Fruit fly (Drosophila melanogaster) whole organism, embryonic: Measurements from ENCODE around the gene SREBP.
A peak's percentile ranks its signal among the peaks of the same experiment; 100 is the strongest.

Experiments used
- Antp ChIP-seq: fragments of 200-800 bp; sonication (Bioruptor generic); optimal IDR thresholded peaks from 3 replicates; lab custom pipeline; 2016; ENCODE audit warnings: missing biosample characterization, missing genetic modification characterization
- B-H2 ChIP-seq: fragments of 200-800 bp; sonication (Bioruptor generic); optimal IDR thresholded peaks from 2 replicates; lab custom pipeline; 2018; ENCODE audit warnings: missing biosample characterization, mild to moderate bottlenecking, missing genetic modification characterization
- CG10147 ChIP-seq: fragments of 200-800 bp; sonication (Bioruptor generic); optimal IDR thresholded peaks from 2 replicates; lab custom pipeline; 2019; ENCODE audit warnings: missing biosample characterization, mild to moderate bottlenecking, missing genetic modification characterization, moderate library complexity
- CG10543 ChIP-seq: fragments of 200-800 bp; sonication (Bioruptor generic); optimal IDR thresholded peaks from 3 replicates; lab custom pipeline; 2017; ENCODE audit warnings: missing biosample characterization, mild to moderate bottlenecking, missing genetic modification characterization, moderate library complexity
- CG10565 ChIP-seq: fragments of 200-800 bp; sonication (Bioruptor generic); optimal IDR thresholded peaks from 3 replicates; lab custom pipeline; 2016; ENCODE audit warnings: missing biosample characterization, mild to moderate bottlenecking, missing genetic modification characterization
- CG12769 ChIP-seq: fragments of 200-800 bp; sonication (Bioruptor generic); optimal IDR thresholded peaks from 2 replicates; lab custom pipeline; 2019; ENCODE audit warnings: missing biosample characterization, mild to moderate bottlenecking, missing genetic modification characterization, moderate library complexity
- CG13894 ChIP-seq: fragments of 200-800 bp; sonication (Bioruptor generic); optimal IDR thresholded peaks from 3 replicates; lab custom pipeline; 2018; ENCODE audit warnings: missing biosample characterization, mild to moderate bottlenecking, missing genetic modification characterization, moderate library complexity
- CG14965 ChIP-seq: fragments of 200-800 bp; sonication (Bioruptor generic); optimal IDR thresholded peaks from 2 replicates; lab custom pipeline; 2016; ENCODE audit warnings: missing biosample characterization, missing genetic modification characterization, borderline replicate concordance
- CG15479 ChIP-seq: fragments of 200-800 bp; sonication (Bioruptor generic); optimal IDR thresholded peaks from 3 replicates; lab custom pipeline; 2019; ENCODE audit warnings: missing biosample characterization, mild to moderate bottlenecking, missing genetic modification characterization, moderate library complexity
- CG16815 ChIP-seq: fragments of 200-800 bp; sonication (Bioruptor generic); optimal IDR thresholded peaks from 3 replicates; lab custom pipeline; 2017; ENCODE audit warnings: missing biosample characterization, mild to moderate bottlenecking, missing genetic modification characterization
- CG31224 ChIP-seq: fragments of 200-800 bp; sonication (Bioruptor generic); IDR thresholded peaks from 2 replicates; pipeline ENCODE4 v1.3.6; 2022; ENCODE audit warnings: missing biosample characterization, missing genetic modification characterization
- CG32532 ChIP-seq: fragments of 200-800 bp; sonication (Bioruptor generic); IDR thresholded peaks from 2 replicates; pipeline ENCODE4 v1.3.6; 2022; ENCODE audit warnings: missing biosample characterization, missing genetic modification characterization
- CG3281 ChIP-seq: fragments of 200-800 bp; sonication (Bioruptor generic); optimal IDR thresholded peaks from 3 replicates; lab custom pipeline; 2017; ENCODE audit warnings: missing biosample characterization, mild to moderate bottlenecking, missing genetic modification characterization
- CG34376 ChIP-seq: fragments of 200-800 bp; sonication (Bioruptor generic); optimal IDR thresholded peaks from 2 replicates; lab custom pipeline; 2018; ENCODE audit warnings: missing biosample characterization, mild to moderate bottlenecking, missing genetic modification characterization
- CG3847 ChIP-seq: fragments of 200-800 bp; sonication (Bioruptor generic); IDR thresholded peaks from 2 replicates; pipeline ENCODE4 v1.3.6; 2022; ENCODE audit warnings: missing biosample characterization, missing genetic modification characterization
- CG4820 ChIP-seq: fragments of 200-800 bp; sonication (Bioruptor generic); optimal IDR thresholded peaks from 3 replicates; lab custom pipeline; 2016; ENCODE audit warnings: missing biosample characterization, missing genetic modification characterization
- CG8281 ChIP-seq: fragments of 200-800 bp; sonication (Bioruptor generic); optimal IDR thresholded peaks from 2 replicates; lab custom pipeline; 2018; ENCODE audit warnings: missing biosample characterization, mild to moderate bottlenecking, missing genetic modification characterization, moderate library complexity
- CG8290 ChIP-seq, 3 experiments: fragments of 200-800 bp; sonication (Bioruptor generic); optimal IDR thresholded peaks; 2 replicates each; lab custom pipeline; 2016 to 2019; ENCODE audit warnings: missing biosample characterization in 3 of 3, missing genetic modification characterization in 3 of 3, mild to moderate bottlenecking in 2 of 3, moderate library complexity in 1 of 3
- CG9876 ChIP-seq: fragments of 200-800 bp; sonication (Bioruptor generic); optimal IDR thresholded peaks from 2 replicates; lab custom pipeline; 2016; ENCODE audit warnings: missing biosample characterization, missing genetic modification characterization
- D19B ChIP-seq: fragments of 200-800 bp; sonication (Bioruptor generic); optimal IDR thresholded peaks from 2 replicates; lab custom pipeline; 2017; ENCODE audit warnings: missing biosample characterization, mild to moderate bottlenecking, missing genetic modification characterization
- Eip74EF ChIP-seq, 2 experiments: fragments of 200-800 bp in 1 of 2; fragments of >200 bp in 1 of 2; sonication (Bioruptor generic) in 1 of 2; optimal IDR thresholded peaks; 2 replicates each; lab custom pipeline; 2017 to 2019; ENCODE audit warnings: missing biosample characterization in 2 of 2, missing genetic modification characterization in 2 of 2, mild to moderate bottlenecking in 1 of 2, moderate library complexity in 1 of 2
- Fer3 ChIP-seq: fragments of 200-800 bp; sonication (Bioruptor generic); optimal IDR thresholded peaks from 2 replicates; lab custom pipeline; 2018; ENCODE audit warnings: missing biosample characterization, mild to moderate bottlenecking, missing genetic modification characterization, moderate library complexity
- HmgZ ChIP-seq: fragments of 200-800 bp; sonication (Bioruptor generic); optimal IDR thresholded peaks from 2 replicates; lab custom pipeline; 2018; ENCODE audit warnings: missing biosample characterization, mild to moderate bottlenecking, missing genetic modification characterization
- Hmr ChIP-seq: fragments of 200-800 bp; sonication (Bioruptor generic); optimal IDR thresholded peaks from 3 replicates; lab custom pipeline; 2017; ENCODE audit warnings: mild to moderate bottlenecking, missing biosample characterization, missing genetic modification reagents, missing genetic modification characterization
- Med ChIP-seq: fragments of 200-800 bp; sonication (Bioruptor generic); peaks from one replicate; lab custom pipeline; 2016; ENCODE audit warnings: missing biosample characterization, missing genetic modification characterization, mild to moderate bottlenecking, inconsistent platforms, moderate library complexity
- Opbp ChIP-seq: fragments of 200-800 bp; sonication (Bioruptor generic); IDR thresholded peaks from 3 replicates; pipeline ENCODE4 v1.3.6; 2022; ENCODE audit warnings: missing biosample characterization, missing genetic modification characterization; ENCODE audit not compliant: partially characterized antibody
- PHDP ChIP-seq: fragments of 200-800 bp; sonication (Bioruptor generic); optimal IDR thresholded peaks from 3 replicates; lab custom pipeline; 2018; ENCODE audit warnings: missing biosample characterization, mild to moderate bottlenecking, missing genetic modification characterization, moderate library complexity
- Pdp1 ChIP-seq, 2 experiments: fragments of 200-800 bp; sonication (Bioruptor generic); optimal IDR thresholded peaks; 3 replicates each; lab custom pipeline; 2016; ENCODE audit warnings: missing biosample characterization in 2 of 2, missing genetic modification characterization in 2 of 2, mild to moderate bottlenecking in 1 of 2, moderate library complexity in 1 of 2
- Poxn ChIP-seq: fragments of 200-800 bp; sonication (Bioruptor generic); IDR thresholded peaks from 2 replicates; pipeline ENCODE4 v1.3.6; 2022; ENCODE audit warnings: missing biosample characterization, missing genetic modification characterization
- Rfx ChIP-seq: fragments of 200-800 bp; sonication (Bioruptor generic); IDR thresholded peaks from 2 replicates; pipeline ENCODE4 v1.3.6; 2022; ENCODE audit warnings: missing biosample characterization, missing genetic modification characterization
- Tbp ChIP-seq: fragments of >200 bp; optimal IDR thresholded peaks from 2 replicates; lab custom pipeline; 2018; ENCODE audit warnings: missing biosample characterization, missing genetic modification characterization
- ato ChIP-seq: fragments of 200-800 bp; sonication (Bioruptor generic); IDR thresholded peaks from 2 replicates; pipeline ENCODE4 v1.3.6; 2022; ENCODE audit warnings: missing biosample characterization, missing genetic modification characterization; ENCODE audit not compliant: partially characterized antibody
- cg ChIP-seq: fragments of 200-800 bp; sonication (Bioruptor generic); optimal IDR thresholded peaks from 3 replicates; lab custom pipeline; 2019; ENCODE audit warnings: missing biosample characterization, mild to moderate bottlenecking, missing genetic modification characterization, moderate library complexity
- crp ChIP-seq, 2 experiments: fragments of 200-800 bp; sonication (Bioruptor generic); optimal IDR thresholded peaks; 2 replicates in 1 of 2; 3 replicates in 1 of 2; lab custom pipeline; 2017; ENCODE audit warnings: missing biosample characterization in 2 of 2, missing genetic modification characterization in 2 of 2, mild to moderate bottlenecking in 1 of 2, moderate library complexity in 1 of 2
- en ChIP-seq: fragments of 200-800 bp; sonication (Bioruptor generic); optimal IDR thresholded peaks from 2 replicates; lab custom pipeline; 2016; ENCODE audit warnings: missing biosample characterization, missing genetic modification characterization
- exex ChIP-seq: fragments of 200-800 bp; sonication (Bioruptor generic); optimal IDR thresholded peaks from 4 replicates; lab custom pipeline; 2018; ENCODE audit warnings: missing biosample characterization, mild to moderate bottlenecking, missing genetic modification characterization, moderate library complexity
- eyg ChIP-seq: fragments of 200-800 bp; sonication (Bioruptor generic); optimal IDR thresholded peaks from 3 replicates; lab custom pipeline; 2016; ENCODE audit warnings: missing biosample characterization, missing genetic modification characterization
- grau ChIP-seq: fragments of 200-800 bp; optimal IDR thresholded peaks from 3 replicates; lab custom pipeline; 2019; ENCODE audit warnings: missing biosample characterization, mild to moderate bottlenecking, missing genetic modification characterization, moderate library complexity
- grn ChIP-seq: fragments of 200-800 bp; sonication (Bioruptor generic); optimal IDR thresholded peaks from 3 replicates; lab custom pipeline; 2017; ENCODE audit warnings: missing biosample characterization, missing genetic modification characterization
- lab ChIP-seq: fragments of 200-800 bp; sonication (Bioruptor generic); optimal IDR thresholded peaks from 3 replicates; lab custom pipeline; 2017; ENCODE audit warnings: missing biosample characterization, missing genetic modification characterization, mild to moderate bottlenecking, moderate library complexity, missing genetic modification reagents
- mirr ChIP-seq: fragments of 200-800 bp; sonication (Bioruptor generic); optimal IDR thresholded peaks from 3 replicates; lab custom pipeline; 2018; ENCODE audit warnings: missing biosample characterization, mild to moderate bottlenecking, missing genetic modification characterization
- pfk ChIP-seq: fragments of 200-800 bp; sonication (Bioruptor generic); optimal IDR thresholded peaks from 2 replicates; lab custom pipeline; 2018; ENCODE audit warnings: missing biosample characterization, mild to moderate bottlenecking, missing genetic modification characterization, moderate library complexity
- pita ChIP-seq: fragments of 200-800 bp; sonication (Bioruptor generic); optimal IDR thresholded peaks from 2 replicates; lab custom pipeline; 2017; ENCODE audit warnings: missing biosample characterization, mild to moderate bottlenecking, missing genetic modification characterization
- rib ChIP-seq: fragments of 200-800 bp; sonication (Bioruptor generic); IDR thresholded peaks from 2 replicates; pipeline ENCODE4 v1.3.6; 2022; ENCODE audit warnings: missing biosample characterization, missing genetic modification characterization
- sqz ChIP-seq: fragments of 200-800 bp; sonication (Bioruptor generic); optimal IDR thresholded peaks from 3 replicates; lab custom pipeline; 2018; ENCODE audit warnings: missing biosample characterization, mild to moderate bottlenecking, missing genetic modification characterization

The SREBP gene

dm6 chr3L:19777279-19777960 lies 16.3 kb upstream of the SREBP start (continued):
- TF ChIP-seq en (GFP tag; lab: Kevin White, UChicago): no peak
- no peak for TF ChIP-seq ato (GFP tag; lab: Robert Waterston, UW)
- TF ChIP-seq Rfx (GFP tag; lab: Robert Waterston, UW): no peak
- TF ChIP-seq CG9876 (GFP tag; lab: Kevin White, UChicago): no peak
- no peak for TF ChIP-seq CG4820 (GFP tag; lab: Kevin White, UChicago)
- TF ChIP-seq Opbp (GFP tag; lab: Robert Waterston, UW): no peak
- TF ChIP-seq CG8281: no peak
- peak; percentile 51 for TF ChIP-seq pfk
- TF ChIP-seq CG10565 (GFP tag; lab: Kevin White, UChicago): no peak
- TF ChIP-seq Pdp1 (GFP tag; optimal IDR thresholded peaks at IDR 0.05; lab: Kevin White, UChicago): no peak
- no peak for TF ChIP-seq CG31224 (GFP tag; lab: Robert Waterston, UW)
- peak; percentile 65 for TF ChIP-seq sqz (GFP tag; lab: Kevin White, UChicago)
- no peak for TF ChIP-seq grau (tag; lab: Kevin White, UChicago)
- no peak for TF ChIP-seq Eip74EF (GFP tag; optimal IDR thresholded peaks at IDR 0.05; lab: Kevin White, UChicago)
- TF ChIP-seq CG14965 (GFP tag; lab: Kevin White, UChicago): no peak
- no peak for TF ChIP-seq Tbp
- no peak for TF ChIP-seq eyg (GFP tag; lab: Kevin White, UChicago)

- peak; percentile 76 for TF ChIP-seq CG13894
- peak; percentile 41 for TF ChIP-seq Hmr
- TF ChIP-seq Pdp1 (GFP tag; optimal IDR thresholded peaks at IDR 0.05; lab: Kevin White, UChicago): no peak
- peak; percentile 76 for TF ChIP-seq Med
- TF ChIP-seq CG3281 (GFP tag; lab: Kevin White, UChicago): peak; percentile 10
- TF ChIP-seq CG10543: peak; percentile 4
- TF ChIP-seq CG8290 (GFP tag; optimal IDR thresholded peaks at IDR 0.05; lab: Kevin White, UChicago): no peak
- TF ChIP-seq CG8290 (tag; optimal IDR thresholded peaks at IDR 0.05; lab: Kevin White, UChicago): peak in 1 of 2 experiments; percentile 24
- no peak for TF ChIP-seq Poxn (GFP tag; lab: Robert Waterston, UW)
- peak; percentile 33 for TF ChIP-seq lab
- TF ChIP-seq PHDP (tag; lab: Kevin White, UChicago): peak; percentile 18
- peak; percentile 58 for TF ChIP-seq CG12769
- TF ChIP-seq CG10147 (GFP tag; lab: Kevin White, UChicago): no peak
- TF ChIP-seq pita (GFP tag; lab: Kevin White, UChicago): no peak
These were observed 15.2 kb upstream of the SREBP start for dm6 chr3L:19778530-19778929.

- TF ChIP-seq HmgZ (tag; lab: Kevin White, UChicago) (peak; percentile 17), Poxn (GFP tag; lab: Robert Waterston, UW) (no peak), mirr (GFP tag; lab: Kevin White, UChicago) (peak; percentile 40), grn (peak; percentile 84), Antp (no peak), CG16815 (GFP tag; lab: Kevin White, UChicago) (no peak), CG12769 (peak; percentile 18), CG15479 (GFP tag; lab: Kevin White, UChicago) (peak; percentile 30), cg (GFP tag; lab: Kevin White, UChicago) (peak; percentile 52), rib (GFP tag; lab: Robert Waterston, UW) (peak; percentile 36; the same call in 1 of the 2 replicates), CG34376 (GFP tag; lab: Kevin White, UChicago) (peak; percentile 21), crp (GFP tag; optimal IDR thresholded peaks at IDR 0.05; lab: Kevin White, UChicago) (no peak), Fer3 (tag; lab: Kevin White, UChicago) (no peak), Rfx (GFP tag; lab: Robert Waterston, UW) (peak; percentile 11; the same call in 1 of the 2 replicates), ato (GFP tag; lab: Robert Waterston, UW) (no peak), CG32532 (GFP tag; lab: Robert Waterston, UW) (0 out of 2 replicates have a peak, but pooled peaks have one; percentile 7), D19B (GFP tag; lab: Kevin White, UChicago) (no peak), exex (tag; lab: Kevin White, UChicago) (peak; percentile 50), B-H2 (GFP tag; lab: Kevin White, UChicago) (peak; percentile 13), CG3847 (GFP tag; lab: Robert Waterston, UW) (no peak), CG10543 (peak; percentile 46)
These were observed 6.1 kb upstream of the SREBP start for dm6 chr3L:19787632-19788031.
